Fruit fly (Drosophila melanogaster): ENCODE results near the gene CG16753.

CG16753 gene

dm6 chr3L:3045256-3045743 is 9.6 kb upstream of the CG16753 start:
- TF ChIP-seq psq (optimal IDR thresholded peaks at IDR 0.05) = no peak
- no peak for TF ChIP-seq Myc (optimal IDR thresholded peaks at IDR 0.05)

- no peak for TF ChIP-seq Sin3A (optimal IDR thresholded peaks at IDR 0.05)
- no peak for TF ChIP-seq ttk (optimal IDR thresholded peaks at IDR 0.05)
- no peak for TF ChIP-seq h (optimal IDR thresholded peaks at IDR 0.05)
- TF ChIP-seq insv (optimal IDR thresholded peaks at IDR 0.05) = no peak
- no peak for TF ChIP-seq psq (optimal IDR thresholded peaks at IDR 0.05)
- TF ChIP-seq Myc (optimal IDR thresholded peaks at IDR 0.05) = no peak
Observed at dm6 chr3L:3046325-3047156, 8.3 kb upstream of the CG16753 start, which contains the start of the genes scramb2 and Sk2. Gene scramb2, minus strand, starts transcription at chr3L:3046812. Gene Sk2, plus strand, starts transcription at chr3L:3047087.

dm6 chr3L:3048647-3049046 is 6.2 kb upstream of the CG16753 start:
- no peak for TF ChIP-seq insv (optimal IDR thresholded peaks at IDR 0.05)
- TF ChIP-seq Sin3A (optimal IDR thresholded peaks at IDR 0.05) = no peak
- no peak for TF ChIP-seq h (optimal IDR thresholded peaks at IDR 0.05)
- no peak for TF ChIP-seq psq (optimal IDR thresholded peaks at IDR 0.05)
- no peak for TF ChIP-seq ttk (optimal IDR thresholded peaks at IDR 0.05)
- TF ChIP-seq Myc (optimal IDR thresholded peaks at IDR 0.05) = no peak

dm6 chr3L:3050185-3050584 is 4.7 kb upstream of the CG16753 start, which contains the start of gene CG32485:
Gene CG32485, plus strand, starts transcription at chr3L:3050323.
- TF ChIP-seq psq (optimal IDR thresholded peaks at IDR 0.05) (no peak), Sin3A (optimal IDR thresholded peaks at IDR 0.05) (no peak), ttk (optimal IDR thresholded peaks at IDR 0.05) (no peak), Myc (optimal IDR thresholded peaks at IDR 0.05) (no peak), insv (optimal IDR thresholded peaks at IDR 0.05) (no peak), h (optimal IDR thresholded peaks at IDR 0.05) (no peak)

- no peak for TF ChIP-seq psq (optimal IDR thresholded peaks at IDR 0.05)
- no peak for TF ChIP-seq Sin3A (optimal IDR thresholded peaks at IDR 0.05)
- no peak for TF ChIP-seq Myc (optimal IDR thresholded peaks at IDR 0.05)
- no peak for TF ChIP-seq insv (optimal IDR thresholded peaks at IDR 0.05)
- no peak for TF ChIP-seq h (optimal IDR thresholded peaks at IDR 0.05)
- no peak for TF ChIP-seq ttk (optimal IDR thresholded peaks at IDR 0.05)
Observed at dm6 chr3L:3052110-3052871, 2.6 kb upstream of the CG16753 start, which contains the start of gene CG1271. Gene CG1271, plus strand, starts transcription at chr3L:3052514.

- TF ChIP-seq ttk (optimal IDR thresholded peaks at IDR 0.05) (no peak), insv (optimal IDR thresholded peaks at IDR 0.05) (no peak), Sin3A (optimal IDR thresholded peaks at IDR 0.05) (no peak), Myc (optimal IDR thresholded peaks at IDR 0.05) (no peak), psq (optimal IDR thresholded peaks at IDR 0.05) (no peak), h (optimal IDR thresholded peaks at IDR 0.05) (no peak)
Observed at dm6 chr3L:3054099-3054498, 780 bp upstream of the CG16753 start.

dm6 chr3L:3058970-3059883 is 4.3 kb downstream of the CG16753 start:
- TF ChIP-seq Sin3A (optimal IDR thresholded peaks at IDR 0.05) = no peak
- TF ChIP-seq Myc (optimal IDR thresholded peaks at IDR 0.05) = no peak
- TF ChIP-seq psq (optimal IDR thresholded peaks at IDR 0.05) = no peak
- no peak for TF ChIP-seq h (optimal IDR thresholded peaks at IDR 0.05)
- TF ChIP-seq insv (optimal IDR thresholded peaks at IDR 0.05) = no peak
- no peak for TF ChIP-seq ttk (optimal IDR thresholded peaks at IDR 0.05)

- TF ChIP-seq Myc (optimal IDR thresholded peaks at IDR 0.05) (no peak), h (optimal IDR thresholded peaks at IDR 0.05) (peak; percentile 30)
Observed at dm6 chr3L:3060054-3060979, 5.4 kb downstream of the CG16753 start.

dm6 chr3L:3069774-3070173 is 14.9 kb downstream of the CG16753 start:
- TF ChIP-seq h (optimal IDR thresholded peaks at IDR 0.05) (no peak), Myc (optimal IDR thresholded peaks at IDR 0.05) (no peak), Sin3A (optimal IDR thresholded peaks at IDR 0.05) (no peak), psq (optimal IDR thresholded peaks at IDR 0.05) (no peak), insv (optimal IDR thresholded peaks at IDR 0.05) (no peak), ttk (optimal IDR thresholded peaks at IDR 0.05) (no peak)

- TF ChIP-seq ttk (optimal IDR thresholded peaks at IDR 0.05) (peak; percentile 75), h (optimal IDR thresholded peaks at IDR 0.05) (no peak), psq (optimal IDR thresholded peaks at IDR 0.05) (peak; percentile 15), Myc (optimal IDR thresholded peaks at IDR 0.05) (no peak)
Observed at dm6 chr3L:3070274-3071204, 15.7 kb downstream of the CG16753 start, which contains the start of the genes CG32486 and PAN3. Gene CG32486, minus strand, starts transcription at chr3L:3070839. Gene PAN3, plus strand, starts transcription at chr3L:3071133.

All from Kc167 (cell line).